Worm (Caenorhabditis elegans): ENCODE measurements around the gene ndab-2.

ce11 chrIII:7192942-7193665 lies 12.6 kb downstream of the ndab-2 start, which contains the start of gene mec-14:
- TF ChIP-seq ama-1 (optimal IDR thresholded peaks at IDR 0.05) (no peak), ceh-36 (tag; optimal IDR thresholded peaks at IDR 0.05) (no peak), tbx-37 (GFP tag; conservative IDR thresholded peaks at IDR 0.05) (no peak), ets-7 (tag; optimal IDR thresholded peaks at IDR 0.05) (no peak), tra-4 (tag; optimal IDR thresholded peaks at IDR 0.05) (no peak), tbx-11 (GFP tag; IDR thresholded peaks at IDR 0.05) (no peak), flt-1 (GFP tag; IDR thresholded peaks at IDR 0.05) (no peak), ceh-13 (GFP tag; optimal IDR thresholded peaks at IDR 0.05) (no peak)

All from whole organism, early embryonic.